Fruit fly (Drosophila melanogaster) whole organism, wandering third instar larva: ENCODE measurements around the gene Sod1.

ENCODE experiments used
- CG32264 ChIP-seq: fragments of 200-800 bp; sonication (Bioruptor generic); optimal IDR thresholded peaks from 2 replicates; lab custom pipeline; 2016; ENCODE audit warnings: missing biosample characterization, missing genetic modification characterization
- GATAd ChIP-seq: sonication (Bioruptor generic); optimal IDR thresholded peaks from 2 replicates; lab custom pipeline; 2016; ENCODE audit warnings: missing biosample characterization, missing genetic modification characterization
- HLH106 ChIP-seq: fragments of 200-800 bp; optimal IDR thresholded peaks from 3 replicates; lab custom pipeline; 2019; ENCODE audit warnings: missing biosample characterization, mild to moderate bottlenecking, missing genetic modification characterization, moderate library complexity
- Jra ChIP-seq: sonication (Bioruptor generic); optimal IDR thresholded peaks from 2 replicates; lab custom pipeline; 2016; ENCODE audit warnings: missing biosample characterization, missing genetic modification characterization
- Myc ChIP-seq: fragments of >200 bp; optimal IDR thresholded peaks from 2 replicates; lab custom pipeline; 2017
- jim ChIP-seq: fragments of 175-275, 200-325 bp; sonication (Bioruptor generic); optimal IDR thresholded peaks from 2 replicates; lab custom pipeline; 2016; ENCODE audit warnings: missing biosample characterization, mild to moderate bottlenecking, missing genetic modification characterization
- psq ChIP-seq: fragments of 200-800 bp; sonication (Bioruptor generic); optimal IDR thresholded peaks from 3 replicates; lab custom pipeline; 2017; ENCODE audit warnings: missing biosample characterization, mild to moderate bottlenecking, missing genetic modification characterization, moderate library complexity
- rgr ChIP-seq: fragments of 200-800 bp; sonication (Bioruptor generic); optimal IDR thresholded peaks from 3 replicates; lab custom pipeline; 2016; ENCODE audit warnings: missing biosample characterization, mild to moderate bottlenecking, missing genetic modification characterization
- tai ChIP-seq: sonication (Bioruptor generic); optimal IDR thresholded peaks from 2 replicates; lab custom pipeline; 2016; ENCODE audit warnings: missing biosample characterization, missing genetic modification characterization
- usp ChIP-seq: fragments of >200 bp; optimal IDR thresholded peaks from 2 replicates; lab custom pipeline; 2017; ENCODE audit warnings: missing biosample characterization, missing genetic modification characterization

DNA sequence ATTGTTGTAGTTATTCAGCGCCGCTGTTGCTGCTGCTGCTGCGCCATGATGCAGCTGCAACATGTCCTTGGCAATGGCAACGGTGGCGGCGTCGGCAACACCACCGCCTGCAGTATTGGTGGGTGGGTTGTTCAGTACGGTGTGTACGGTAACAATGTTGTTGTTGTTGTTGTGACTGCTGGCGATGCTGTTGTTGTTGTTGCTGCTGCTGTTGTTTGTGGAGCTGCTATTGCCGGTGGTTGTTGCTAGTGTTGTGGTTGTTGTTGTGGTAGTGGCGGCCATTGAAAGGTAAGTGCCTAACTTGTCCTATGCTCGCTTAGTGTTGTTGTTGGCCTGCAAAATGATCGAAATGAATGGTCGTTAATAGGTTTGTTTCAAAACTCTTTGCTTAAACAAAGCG is 4.2 kb upstream of the Sod1 start:
- TF ChIP-seq usp (no peak), jim (GFP tag; lab: Kevin White, UChicago) (no peak), CG32264 (GFP tag; lab: Kevin White, UChicago) (no peak), tai (GFP tag; lab: Kevin White, UChicago) (no peak), GATAd (no peak), psq (GFP tag; lab: Kevin White, UChicago) (no peak), Myc (no peak), Jra (no peak), rgr (no peak), HLH106 (tag; lab: Kevin White, UChicago) (no peak)
